Worm (Caenorhabditis elegans) whole organism, L1 larva: ENCODE measurements around the gene C31H1.5.

Experiments
- aly-2 ChIP-seq: fragments of 150-350 bp; optimal IDR thresholded peaks from 2 replicates; lab custom pipeline; 2014; ENCODE audit warnings: missing biosample characterization, missing genetic modification characterization
- blmp-1 ChIP-seq: fragments of 150-350 bp; optimal IDR thresholded peaks from 2 replicates; lab custom pipeline; 2014; ENCODE audit warnings: missing biosample characterization, missing genetic modification characterization
- ceh-82 ChIP-seq, 3 experiments: fragments of 150-350 bp in 1 of 3; sonication (generic microtip) in 2 of 3; optimal IDR thresholded peaks; 2 replicates each; lab custom pipeline; 2014 to 2017; ENCODE audit warnings: missing biosample characterization in 3 of 3, missing genetic modification characterization in 3 of 3
- ceh-88 ChIP-seq: fragments of 200-800 bp; sonication (Bioruptor generic); IDR thresholded peaks from 2 replicates; pipeline ENCODE4 v1.3.6; 2022; ENCODE audit warnings: missing genetic modification characterization, missing compliant biosample characterization
- egl-27 ChIP-seq, 2 experiments: fragments of 150-350 bp in 1 of 2; sonication (generic microtip); optimal IDR thresholded peaks; 3 replicates each; lab custom pipeline; 2017 to 2018; ENCODE audit warnings: missing biosample characterization in 2 of 2, missing genetic modification characterization in 2 of 2, missing genetic modification reagents in 2 of 2
- lin-13 ChIP-seq: fragments of 150-350 bp; optimal IDR thresholded peaks from 2 replicates; lab custom pipeline; 2014; ENCODE audit warnings: missing biosample characterization, missing genetic modification reagents, missing genetic modification characterization
- lin-35 ChIP-seq, 2 experiments: fragments of 150-350 bp; optimal IDR thresholded peaks; 2 replicates each; lab custom pipeline; 2014; ENCODE audit warnings: missing biosample characterization in 2 of 2, missing genetic modification characterization in 2 of 2, missing genetic modification reagents in 2 of 2
- lin-39 ChIP-seq: fragments of 150-350 bp; optimal IDR thresholded peaks from 2 replicates; lab custom pipeline; 2014; ENCODE audit warnings: missing biosample characterization, missing genetic modification reagents, missing genetic modification characterization
- lir-3 ChIP-seq: sonication (generic microtip); optimal IDR thresholded peaks from 2 replicates; lab custom pipeline; 2016; ENCODE audit warnings: mild to moderate bottlenecking, missing genetic modification characterization, moderate library complexity, missing compliant biosample characterization; ENCODE audit not compliant: poor library complexity
- lsy-2 ChIP-seq, 2 experiments: fragments of 150-350 bp; optimal IDR thresholded peaks; 2 replicates each; lab custom pipeline; 2014; ENCODE audit warnings: missing biosample characterization in 2 of 2, missing genetic modification characterization in 2 of 2
- mdl-1 ChIP-seq, 2 experiments: fragments of 150-350 bp; optimal IDR thresholded peaks; 2 replicates each; lab custom pipeline; 2014 to 2017; ENCODE audit warnings: missing biosample characterization in 2 of 2, missing genetic modification characterization in 2 of 2, inconsistent platforms in 1 of 2
- nhr-12 ChIP-seq: sonication (generic microtip); optimal IDR thresholded peaks from 2 replicates; lab custom pipeline; 2017; ENCODE audit warnings: missing biosample characterization, missing genetic modification characterization
- sptf-1 ChIP-seq: fragments of 150-350 bp; optimal IDR thresholded peaks from 2 replicates; lab custom pipeline; 2014; ENCODE audit warnings: missing biosample characterization, missing genetic modification characterization
- vab-15 ChIP-seq: sonication (generic microtip); optimal IDR thresholded peaks from 2 replicates; lab custom pipeline; 2017; ENCODE audit warnings: missing genotype, mild to moderate bottlenecking, missing genetic modification characterization, missing compliant biosample characterization

ce11 chrIV:5806348-5806747 is 9.8 kb upstream of the C31H1.5 start:
- peak in 1 of 2 experiments; percentile 57 for TF ChIP-seq lsy-2 (tag; optimal IDR thresholded peaks at IDR 0.05; lab: Kevin White, UChicago)
- no peak for TF ChIP-seq lin-13 (GFP tag; lab: Kevin White, UChicago)
- no peak for TF ChIP-seq lin-39 (tag; lab: Kevin White, UChicago)
- no peak for TF ChIP-seq nhr-12 (tag; lab: Kevin White, UChicago)
- no peak for TF ChIP-seq egl-27 (tag; optimal IDR thresholded peaks at IDR 0.05; lab: Kevin White, UChicago)
- TF ChIP-seq aly-2 (tag; lab: Kevin White, UChicago): no peak
- TF ChIP-seq sptf-1 (tag; lab: Kevin White, UChicago): no peak
- no peak for TF ChIP-seq lir-3 (tag; lab: Kevin White, UChicago)
- no peak for TF ChIP-seq ceh-82 (tag; optimal IDR thresholded peaks at IDR 0.05; lab: Kevin White, UChicago)
- TF ChIP-seq lin-35 (GFP tag; optimal IDR thresholded peaks at IDR 0.05; lab: Kevin White, UChicago): no peak
- no peak for TF ChIP-seq vab-15 (tag; lab: Kevin White, UChicago)
- TF ChIP-seq mdl-1 (tag; optimal IDR thresholded peaks at IDR 0.05; lab: Kevin White, UChicago): no peak
- no peak for TF ChIP-seq ceh-88 (GFP tag; lab: Robert Waterston, UW)
- TF ChIP-seq blmp-1 (tag; lab: Kevin White, UChicago): no peak
